Worm (Caenorhabditis elegans) whole organism, L2 larva: ENCODE results near the gene pfd-1.
A peak's percentile ranks its signal among the peaks of the same experiment; 100 is the strongest.

Source experiments
- ZK546.5 ChIP-seq: sonication (generic microtip); optimal IDR thresholded peaks from 2 replicates; lab custom pipeline; 2017; ENCODE audit warnings: missing biosample characterization, missing genetic modification characterization
- elt-3 ChIP-seq: sonication (generic microtip); optimal IDR thresholded peaks from 2 replicates; lab custom pipeline; 2017; ENCODE audit warnings: missing biosample characterization, missing genetic modification characterization
- lsy-2 ChIP-seq, 2 experiments: fragments of 150-350 bp in 1 of 2; sonication (generic microtip) in 1 of 2; optimal IDR thresholded peaks; 2 replicates each; lab custom pipeline; 2014 to 2017; ENCODE audit warnings: missing biosample characterization in 2 of 2, missing genetic modification characterization in 2 of 2
- nhr-21 ChIP-seq: fragments of 150-350 bp; optimal IDR thresholded peaks from 2 replicates; lab custom pipeline; 2014; ENCODE audit warnings: missing biosample characterization, missing genetic modification characterization
- nhr-237 ChIP-seq: fragments of 150-350 bp; optimal IDR thresholded peaks from 2 replicates; lab custom pipeline; 2014; ENCODE audit warnings: missing biosample characterization, missing genetic modification characterization
- skn-1 ChIP-seq: sonication (generic microtip); optimal IDR thresholded peaks from 2 replicates; lab custom pipeline; 2017; ENCODE audit warnings: missing biosample characterization, missing genetic modification characterization
- snpc-4 ChIP-seq: fragments of 150-350 bp; optimal IDR thresholded peaks from 2 replicates; lab custom pipeline; 2014; ENCODE audit warnings: missing biosample characterization, missing genetic modification characterization
- unc-62 ChIP-seq: fragments of 150-350 bp; optimal IDR thresholded peaks from 2 replicates; lab custom pipeline; 2014; ENCODE audit warnings: missing biosample characterization, missing genetic modification reagents, missing genetic modification characterization
- ztf-11 ChIP-seq: sonication (generic microtip); optimal IDR thresholded peaks from 2 replicates; lab custom pipeline; 2017; ENCODE audit warnings: missing biosample characterization, missing genetic modification characterization

DNA sequence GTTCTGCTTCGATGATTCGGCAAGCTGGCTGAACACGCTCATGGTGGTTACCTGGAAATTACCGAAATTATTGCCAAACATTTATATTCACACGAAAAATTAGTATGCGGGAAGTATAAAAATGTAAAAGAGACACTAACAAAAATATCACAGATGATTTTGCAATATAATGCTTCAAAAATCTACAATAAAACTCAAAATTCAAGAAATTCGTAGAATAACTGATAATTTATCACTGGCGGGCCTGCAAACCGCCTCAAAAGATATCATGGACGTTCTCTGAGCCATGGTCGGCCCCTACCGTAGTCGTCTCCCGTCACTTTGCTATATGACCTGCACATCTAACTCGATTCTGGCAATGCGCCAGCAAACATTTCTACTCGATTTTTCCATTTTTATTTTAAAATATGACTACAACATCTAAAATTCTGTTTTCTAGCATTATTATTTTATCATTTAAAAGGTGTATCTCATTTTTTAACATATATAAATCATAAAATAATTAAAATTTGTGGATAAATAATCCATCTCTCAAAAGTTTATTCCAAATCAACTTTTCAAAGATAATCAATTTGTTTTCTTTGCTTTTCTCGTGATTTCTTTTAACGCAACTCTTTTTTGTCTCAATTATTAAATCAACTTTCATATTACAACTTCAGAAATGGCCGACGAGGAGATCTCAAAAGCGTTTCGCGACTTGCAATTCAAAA is at the start of gene pfd-1, which contains the start of gene F01G4.6:
- no peak for TF ChIP-seq elt-3 (tag; lab: Kevin White, UChicago)
- peak; percentile 72 for TF ChIP-seq snpc-4 (tag; lab: Kevin White, UChicago)
- TF ChIP-seq nhr-21 (tag; lab: Kevin White, UChicago): peak; percentile 92
- TF ChIP-seq ZK546.5 (tag; lab: Kevin White, UChicago): peak; percentile 98
- TF ChIP-seq lsy-2 (tag; optimal IDR thresholded peaks at IDR 0.05; lab: Kevin White, UChicago): peak; percentile 97 to 99
- TF ChIP-seq nhr-237 (tag; lab: Kevin White, UChicago): peak; percentile 49
- TF ChIP-seq skn-1 (tag; lab: Kevin White, UChicago): peak; percentile 62
- no peak for TF ChIP-seq ztf-11
- TF ChIP-seq unc-62 (GFP tag; lab: Kevin White, UChicago): no peak
